Worm (Caenorhabditis elegans) whole organism, L4 larva: ENCODE measurements around the gene fcho-1.

Experiments used
- D1046.2 ChIP-seq: fragments of 200-800 bp; sonication (Bioruptor generic); IDR thresholded peaks from 2 replicates; pipeline ENCODE4 v1.3.6; 2022; ENCODE audit warnings: missing genetic modification characterization, missing compliant biosample characterization
- F37D6.2 ChIP-seq: sonication (generic microtip); optimal IDR thresholded peaks from 2 replicates; lab custom pipeline; 2016; ENCODE audit warnings: mild to moderate bottlenecking, missing genetic modification characterization, missing compliant biosample characterization
- F49E8.2 ChIP-seq: sonication (generic microtip); optimal IDR thresholded peaks from 2 replicates; lab custom pipeline; 2016; ENCODE audit warnings: missing compliant biosample characterization, mild to moderate bottlenecking, missing genetic modification characterization, borderline replicate concordance
- R02D3.7 ChIP-seq: fragments of 150-350 bp; sonication (generic microtip); optimal IDR thresholded peaks from 3 replicates; lab custom pipeline; 2014; ENCODE audit warnings: missing biosample characterization, missing genetic modification characterization
- T26A8.4 ChIP-seq: fragments of 200-800 bp; sonication (Bioruptor generic); IDR thresholded peaks from 2 replicates; pipeline ENCODE4 v1.3.6; 2022; ENCODE audit warnings: missing genetic modification characterization, missing compliant biosample characterization
- Y105C5A.15 ChIP-seq: fragments of 200-800 bp; sonication (Bioruptor generic); IDR thresholded peaks from 2 replicates; pipeline ENCODE4 v1.3.6; 2022; ENCODE audit warnings: missing genetic modification characterization, missing compliant biosample characterization
- Y5F2A.4 ChIP-seq: fragments of 200-800 bp; sonication (Bioruptor generic); optimal IDR thresholded peaks from 2 replicates; lab custom pipeline; 2018; ENCODE audit warnings: mild to moderate bottlenecking, missing genetic modification characterization, missing compliant biosample characterization
- aha-1 ChIP-seq: fragments of 150-350 bp; peaks from one replicate; lab custom pipeline; 2014; ENCODE audit warnings: missing biosample characterization, missing genetic modification characterization
- aly-2 ChIP-seq: sonication (generic microtip); optimal IDR thresholded peaks from 2 replicates; lab custom pipeline; 2018; ENCODE audit warnings: missing biosample characterization, missing genetic modification characterization
- ceh-20 ChIP-seq: fragments of 200-800 bp; sonication (Bioruptor generic); IDR thresholded peaks from 2 replicates; pipeline ENCODE4 v1.3.6; 2022; ENCODE audit warnings: missing genetic modification reagents, missing genetic modification characterization, missing compliant biosample characterization
- ceh-32 ChIP-seq: sonication (generic microtip); optimal IDR thresholded peaks from 2 replicates; lab custom pipeline; 2016; ENCODE audit warnings: mild to moderate bottlenecking, missing genetic modification characterization, missing compliant biosample characterization; ENCODE audit not compliant: poor library complexity
- ces-1 ChIP-seq: fragments of 150-350 bp; sonication (generic microtip); optimal IDR thresholded peaks from 4 replicates; lab custom pipeline; 2014; ENCODE audit warnings: missing biosample characterization, missing genetic modification reagents, missing genetic modification characterization
- cey-2 ChIP-seq: sonication (generic microtip); optimal IDR thresholded peaks from 3 replicates; lab custom pipeline; 2017; ENCODE audit warnings: missing genetic modification characterization, mild to moderate bottlenecking, missing compliant biosample characterization, antibody characterized with exemption, borderline replicate concordance; ENCODE audit not compliant: insufficient read depth
- ctbp-1 ChIP-seq: fragments of 200-800 bp; sonication (Bioruptor generic); IDR thresholded peaks from 2 replicates; pipeline ENCODE4 v1.3.6; 2022; ENCODE audit warnings: missing genetic modification reagents, missing genetic modification characterization, missing compliant biosample characterization
- dmd-6 ChIP-seq: fragments of 200-800 bp; sonication (Bioruptor generic); IDR thresholded peaks from 2 replicates; pipeline ENCODE4 v1.3.6; 2022; ENCODE audit warnings: missing genetic modification reagents, missing genetic modification characterization, missing compliant biosample characterization
- dmd-8 ChIP-seq: fragments of 200-800 bp; sonication (Bioruptor generic); IDR thresholded peaks from 2 replicates; pipeline ENCODE4 v1.3.6; 2022; ENCODE audit warnings: missing genetic modification characterization, missing compliant biosample characterization
- dmd-9 ChIP-seq: fragments of 200-800 bp; sonication (Bioruptor generic); IDR thresholded peaks from 2 replicates; pipeline ENCODE4 v1.3.6; 2022; ENCODE audit warnings: missing genetic modification reagents, missing genetic modification characterization, missing compliant biosample characterization
- dpl-1 ChIP-seq: fragments of 150-350 bp; optimal IDR thresholded peaks from 2 replicates; lab custom pipeline; 2014; ENCODE audit warnings: missing biosample characterization, missing genetic modification reagents, missing genetic modification characterization
- duxl-1 ChIP-seq: sonication (generic microtip); optimal IDR thresholded peaks from 2 replicates; lab custom pipeline; 2016; ENCODE audit warnings: mild to moderate bottlenecking, missing genetic modification characterization, moderate library complexity, missing compliant biosample characterization; ENCODE audit not compliant: poor library complexity
- hlh-11 ChIP-seq: fragments of 200-800 bp; sonication (Bioruptor generic); optimal IDR thresholded peaks from 2 replicates; lab custom pipeline; 2018; ENCODE audit warnings: mild to moderate bottlenecking, missing genetic modification characterization, missing compliant biosample characterization
- hlh-30 ChIP-seq: sonication (generic microtip); optimal IDR thresholded peaks from 2 replicates; lab custom pipeline; 2017; ENCODE audit warnings: antibody characterized with exemption, mild to moderate bottlenecking, missing genetic modification characterization, missing compliant biosample characterization; ENCODE audit not compliant: insufficient read depth
- hmg-1.1 ChIP-seq: fragments of 200-800 bp; sonication (Bioruptor generic); IDR thresholded peaks from 2 replicates; pipeline ENCODE4 v1.3.6; 2022; ENCODE audit warnings: missing genetic modification reagents, missing genetic modification characterization, missing compliant biosample characterization
- jun-1 ChIP-seq: fragments of 150-350 bp; optimal IDR thresholded peaks from 2 replicates; lab custom pipeline; 2014; ENCODE audit warnings: missing biosample characterization, missing genetic modification reagents, missing genetic modification characterization
- lin-13 ChIP-seq: fragments of 150-350 bp; optimal IDR thresholded peaks from 2 replicates; lab custom pipeline; 2014; ENCODE audit warnings: missing biosample characterization, missing genetic modification reagents, missing genetic modification characterization
- lsy-2 ChIP-seq, 2 experiments: fragments of 150-350 bp in 1 of 2; sonication (generic microtip) in 1 of 2; optimal IDR thresholded peaks; 2 replicates each; lab custom pipeline; 2014 to 2017; ENCODE audit warnings: missing biosample characterization in 2 of 2, missing genetic modification characterization in 2 of 2
- mdl-1 ChIP-seq, 2 experiments: fragments of 150-350 bp in 1 of 2; sonication (generic microtip) in 1 of 2; optimal IDR thresholded peaks; 2 replicates each; lab custom pipeline; 2014 to 2017; ENCODE audit warnings: missing biosample characterization in 2 of 2, missing genetic modification characterization in 2 of 2
- mep-1 ChIP-seq: fragments of 150-350 bp; sonication (generic microtip); optimal IDR thresholded peaks from 3 replicates; lab custom pipeline; 2014; ENCODE audit warnings: missing biosample characterization, missing genetic modification characterization
- mes-2 ChIP-seq: sonication (generic microtip); optimal IDR thresholded peaks from 2 replicates; lab custom pipeline; 2016; ENCODE audit warnings: missing genotype, mild to moderate bottlenecking, missing genetic modification characterization, missing compliant biosample characterization; ENCODE audit not compliant: poor library complexity, severe bottlenecking
- mxl-3 ChIP-seq: fragments of 200-800 bp; sonication (Bioruptor generic); optimal IDR thresholded peaks from 2 replicates; lab custom pipeline; 2018; ENCODE audit warnings: mild to moderate bottlenecking, missing genetic modification characterization, missing compliant biosample characterization
- nhr-102 ChIP-seq: sonication (generic microtip); optimal IDR thresholded peaks from 2 replicates; lab custom pipeline; 2016; ENCODE audit warnings: mild to moderate bottlenecking, missing genetic modification characterization, moderate library complexity, missing compliant biosample characterization
- nhr-28 ChIP-seq: fragments of 150-350 bp; optimal IDR thresholded peaks from 2 replicates; lab custom pipeline; 2014; ENCODE audit warnings: missing biosample characterization, missing genetic modification characterization
- pha-4 ChIP-seq, 2 experiments: fragments of 150-350 bp in 1 of 2; fragments of 200-800 bp in 1 of 2; sonication (Bioruptor generic) in 1 of 2; IDR thresholded peaks in 1 of 2; optimal IDR thresholded peaks in 1 of 2; 2 replicates each; pipeline versions ENCODE4 v1.3.6 to Lab custom; 2014 to 2022; ENCODE audit warnings: missing genetic modification characterization in 2 of 2, missing genetic modification reagents in 2 of 2, missing biosample characterization in 1 of 2, missing compliant biosample characterization in 1 of 2
- php-3 ChIP-seq: fragments of 200-800 bp; sonication (Bioruptor generic); IDR thresholded peaks from 2 replicates; pipeline ENCODE4 v1.3.6; 2022; ENCODE audit warnings: missing genetic modification reagents, missing genetic modification characterization, missing compliant biosample characterization
- pqm-1 ChIP-seq: sonication (generic microtip); optimal IDR thresholded peaks from 2 replicates; lab custom pipeline; 2017; ENCODE audit warnings: missing biosample characterization, missing genetic modification characterization
- rbr-2 ChIP-seq: sonication (generic microtip); optimal IDR thresholded peaks from 2 replicates; lab custom pipeline; 2016; ENCODE audit warnings: missing genotype, missing genetic modification characterization, missing compliant biosample characterization
- skn-1 ChIP-seq: fragments of 150-350 bp; optimal IDR thresholded peaks from 2 replicates; lab custom pipeline; 2014; ENCODE audit warnings: missing biosample characterization, missing genetic modification characterization
- snpc-1.2 ChIP-seq: fragments of 200-800 bp; sonication (Bioruptor generic); IDR thresholded peaks from 2 replicates; pipeline ENCODE4 v1.3.6; 2022; ENCODE audit warnings: missing genetic modification reagents, missing genetic modification characterization, missing compliant biosample characterization
- tra-1 ChIP-seq: fragments of 200-800 bp; sonication (Bioruptor generic); IDR thresholded peaks from 2 replicates; pipeline ENCODE4 v1.3.6; 2022; ENCODE audit warnings: missing genetic modification reagents, missing genetic modification characterization, missing compliant biosample characterization
- unc-62 ChIP-seq, 3 experiments: fragments of 150-350 bp in 1 of 3; sonication (generic microtip); optimal IDR thresholded peaks in 2 of 3; peaks in 1 of 3; 1 replicate in 1 of 3; 2 replicates in 2 of 3; lab custom pipeline; 2014 to 2017; ENCODE audit warnings: missing biosample characterization in 3 of 3, missing genetic modification characterization in 3 of 3, missing genetic modification reagents in 3 of 3, missing genotype in 1 of 3
- vab-7 ChIP-seq: fragments of 200-800 bp; sonication (Bioruptor generic); IDR thresholded peaks from 2 replicates; pipeline ENCODE4 v1.3.6; 2022; ENCODE audit warnings: missing genetic modification reagents, missing genetic modification characterization, missing compliant biosample characterization
- zfp-2 ChIP-seq: sonication (generic microtip); optimal IDR thresholded peaks from 2 replicates; lab custom pipeline; 2016; ENCODE audit warnings: mild to moderate bottlenecking, missing genetic modification characterization, missing compliant biosample characterization

Gene fcho-1

DNA sequence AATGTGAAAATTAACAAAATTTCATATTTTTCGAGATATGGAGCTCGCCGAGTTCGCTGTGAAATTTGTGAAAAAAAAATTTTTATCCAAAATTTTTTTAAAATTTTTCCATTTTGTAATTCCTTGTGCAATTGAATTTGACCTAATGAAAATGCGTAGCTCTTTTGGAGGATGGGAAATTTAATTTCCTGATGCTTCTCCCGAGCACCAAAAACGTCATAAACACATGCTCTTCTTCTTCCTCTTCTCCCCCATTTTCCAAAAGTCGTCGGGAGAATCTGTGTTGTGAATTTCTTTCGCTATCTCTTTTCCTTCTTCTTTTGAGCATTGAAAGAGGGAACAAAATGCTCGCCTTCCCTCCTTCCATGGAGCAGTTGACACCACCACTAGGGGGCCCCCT is 31.1 kb downstream of the fcho-1 start:
- no peak for TF ChIP-seq F49E8.2 (tag; lab: Kevin White, UChicago)
- TF ChIP-seq ceh-32, result no peak
- TF ChIP-seq skn-1 (tag; lab: Kevin White, UChicago), result no peak
- peak; percentile 89 for TF ChIP-seq ces-1
- peak in 1 of 2 experiments; percentile 7 for TF ChIP-seq lsy-2 (tag; optimal IDR thresholded peaks at IDR 0.05; lab: Kevin White, UChicago)
- peak; percentile 30; the same call in 1 of the 2 replicates for TF ChIP-seq hmg-1.1 (GFP tag; lab: Robert Waterston, UW)
- peak; percentile 30 for TF ChIP-seq aha-1 (tag; lab: Kevin White, UChicago)
- peak; percentile 10 for TF ChIP-seq mep-1 (tag; lab: Kevin White, UChicago)
- TF ChIP-seq dmd-9 (GFP tag; lab: Robert Waterston, UW), result no peak
- TF ChIP-seq pha-4 (GFP tag; IDR thresholded peaks at IDR 0.05; lab: Robert Waterston, UW), result no peak
- no peak for TF ChIP-seq pha-4 (tag; optimal IDR thresholded peaks at IDR 0.05; lab: Kevin White, UChicago)
- peak; percentile 60 for TF ChIP-seq ctbp-1 (GFP tag; lab: Robert Waterston, UW)

- TF ChIP-seq D1046.2 (GFP tag; lab: Robert Waterston, UW), result no peak
- TF ChIP-seq aha-1 (tag; lab: Kevin White, UChicago), result peak; percentile 55
- no peak for TF ChIP-seq duxl-1
Observed at ce11 chrII:1343748-1344147, 33.4 kb downstream of the fcho-1 start.

ce11 chrII:1344524-1345119 is 34.3 kb downstream of the fcho-1 start:
- TF ChIP-seq mdl-1 (tag; optimal IDR thresholded peaks at IDR 0.05; lab: Kevin White, UChicago), result no peak
- TF ChIP-seq ces-1, result no peak
- TF ChIP-seq aly-2, result no peak
- peak; percentile 31 for TF ChIP-seq hlh-30 (tag; lab: Kevin White, UChicago)
- TF ChIP-seq zfp-2, result peak; percentile 21
- TF ChIP-seq aha-1 (tag; lab: Kevin White, UChicago), result peak; percentile 12
- TF ChIP-seq dpl-1 (GFP tag; lab: Kevin White, UChicago), result peak; percentile 10
- TF ChIP-seq vab-7 (GFP tag; lab: Robert Waterston, UW), result peak; percentile 34; the same call in 1 of the 2 replicates
- no peak for TF ChIP-seq F37D6.2 (tag; lab: Kevin White, UChicago)
- peak in 1 of 2 experiments; percentile 79 for TF ChIP-seq unc-62 (GFP tag; optimal IDR thresholded peaks at IDR 0.05 in 1 of 2; lab: Kevin White, UChicago)
- no peak for TF ChIP-seq unc-62 (tag; optimal IDR thresholded peaks at IDR 0.05; lab: Kevin White, UChicago)
- peak in 1 of 2 experiments; percentile 38 for TF ChIP-seq lsy-2 (tag; optimal IDR thresholded peaks at IDR 0.05; lab: Kevin White, UChicago)
- peak; percentile 75 for TF ChIP-seq ceh-20
- no peak for TF ChIP-seq snpc-1.2 (GFP tag; lab: Robert Waterston, UW)

- no peak for TF ChIP-seq tra-1 (GFP tag; lab: Robert Waterston, UW)
- peak; percentile 40 for TF ChIP-seq nhr-28 (tag; lab: Kevin White, UChicago)
- TF ChIP-seq dmd-6 (GFP tag; lab: Robert Waterston, UW), result peak; percentile 19; the same call in 1 of the 2 replicates
- TF ChIP-seq pqm-1 (tag; lab: Kevin White, UChicago), result peak; percentile 67
Observed at ce11 chrII:1355480-1355879, 45.2 kb downstream of the fcho-1 start, which contains the start of gene C13A10.1. Gene C13A10.1 (minus strand): TSS chrII:1355649.

DNA sequence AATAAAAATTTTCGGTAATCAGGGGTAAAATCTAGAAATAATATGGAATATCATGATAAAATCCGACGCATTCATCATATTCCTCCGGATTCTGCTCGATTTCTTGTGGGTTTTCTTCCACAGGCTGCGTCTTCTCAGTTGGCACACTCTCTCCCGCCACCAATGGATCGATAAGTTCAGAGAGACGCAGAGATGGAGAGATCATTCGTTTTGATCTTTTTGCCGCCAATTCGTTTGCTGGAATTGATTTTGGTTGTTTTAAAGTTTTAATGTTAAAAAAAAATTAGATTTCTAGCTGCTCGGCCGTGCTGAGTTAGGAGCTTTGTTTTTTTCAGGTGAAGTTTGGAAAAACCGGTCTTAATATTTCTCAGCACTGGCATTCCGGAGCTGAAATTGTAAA is 46.9 kb downstream of the fcho-1 start:
- no peak for TF ChIP-seq lin-13 (GFP tag; lab: Kevin White, UChicago)
- no peak for TF ChIP-seq nhr-102 (tag; lab: Kevin White, UChicago)
- no peak for TF ChIP-seq skn-1 (tag; lab: Kevin White, UChicago)
- TF ChIP-seq mxl-3 (GFP tag; lab: Kevin White, UChicago), result no peak
- TF ChIP-seq php-3 (GFP tag; lab: Robert Waterston, UW), result no peak
- no peak for TF ChIP-seq dmd-9 (GFP tag; lab: Robert Waterston, UW)
- no peak for TF ChIP-seq T26A8.4 (GFP tag; lab: Robert Waterston, UW)
- no peak for TF ChIP-seq Y105C5A.15 (GFP tag; lab: Robert Waterston, UW)
- TF ChIP-seq mes-2, result no peak
- TF ChIP-seq dmd-8 (GFP tag; lab: Robert Waterston, UW), result no peak
- TF ChIP-seq Y5F2A.4 (GFP tag; lab: Kevin White, UChicago), result no peak
- no peak for TF ChIP-seq rbr-2 (tag; lab: Kevin White, UChicago)
- TF ChIP-seq zfp-2, result no peak
- TF ChIP-seq hlh-11 (tag; lab: Kevin White, UChicago), result no peak
- TF ChIP-seq F37D6.2 (tag; lab: Kevin White, UChicago), result no peak
- TF ChIP-seq lsy-2 (tag; optimal IDR thresholded peaks at IDR 0.05; lab: Kevin White, UChicago), result no peak
- no peak for TF ChIP-seq R02D3.7 (tag; lab: Kevin White, UChicago)
- no peak for TF ChIP-seq cey-2
- no peak for TF ChIP-seq jun-1
